Worm (Caenorhabditis elegans) whole organism, young adult: ENCODE data around the gene C41H7.2.

Experiments
- C06A6.2 ChIP-seq: fragments of 200-800 bp; sonication (Bioruptor generic); conservative IDR thresholded peaks from 2 replicates; pipeline ENCODE4 v1.3.6; 2022; ENCODE audit warnings: missing genetic modification characterization, missing compliant biosample characterization
- C17E4.6 ChIP-seq: fragments of 200-800 bp; sonication (Bioruptor generic); IDR thresholded peaks from 2 replicates; pipeline ENCODE4 v1.3.6; 2022; ENCODE audit warnings: missing genetic modification reagents, missing genetic modification characterization, missing compliant biosample characterization
- D2030.7 ChIP-seq: fragments of 200-800 bp; sonication (Bioruptor generic); IDR thresholded peaks from 2 replicates; pipeline ENCODE4 v1.3.6; 2022; ENCODE audit warnings: missing genetic modification reagents, missing genetic modification characterization, missing compliant biosample characterization
- F23B12.7 ChIP-seq: sonication (generic microtip); optimal IDR thresholded peaks from 2 replicates; lab custom pipeline; 2017; ENCODE audit warnings: missing genetic modification characterization, mild to moderate bottlenecking, missing compliant biosample characterization, antibody characterized with exemption, moderate library complexity; ENCODE audit not compliant: insufficient read depth
- F33H1.4 ChIP-seq: fragments of 200-800 bp; sonication (Bioruptor generic); IDR thresholded peaks from 2 replicates; pipeline ENCODE4 v1.3.6; 2022; ENCODE audit warnings: missing genetic modification reagents, missing genetic modification characterization, missing compliant biosample characterization
- F55B11.4 ChIP-seq: sonication (generic microtip); optimal IDR thresholded peaks from 2 replicates; lab custom pipeline; 2016; ENCODE audit warnings: missing compliant biosample characterization, missing genetic modification characterization, borderline replicate concordance; ENCODE audit not compliant: insufficient read depth
- F57A8.1 ChIP-seq: fragments of 200-800 bp; sonication (Bioruptor generic); optimal IDR thresholded peaks from 2 replicates; lab custom pipeline; 2018; ENCODE audit warnings: mild to moderate bottlenecking, missing genetic modification characterization, moderate library complexity, missing compliant biosample characterization
- F57C9.4 ChIP-seq: sonication (generic microtip); optimal IDR thresholded peaks from 2 replicates; lab custom pipeline; 2017; ENCODE audit warnings: mild to moderate bottlenecking, missing genetic modification characterization, missing compliant biosample characterization
- K11D2.4 ChIP-seq: fragments of 200-800 bp; sonication (Bioruptor generic); IDR thresholded peaks from 2 replicates; pipeline ENCODE4 v1.3.6; 2022; ENCODE audit warnings: missing genetic modification reagents, missing genetic modification characterization, missing compliant biosample characterization
- Y53G8AR.9 ChIP-seq: fragments of 200-800 bp; sonication (Bioruptor generic); conservative IDR thresholded peaks from 2 replicates; pipeline ENCODE4 v1.3.6; 2022; ENCODE audit warnings: missing genetic modification reagents, missing genetic modification characterization, missing compliant biosample characterization
- Y95B8A.8 ChIP-seq: fragments of 200-800 bp; sonication (Bioruptor generic); IDR thresholded peaks from 2 replicates; pipeline ENCODE4 v1.3.6; 2022; ENCODE audit warnings: missing genetic modification reagents, missing genetic modification characterization, missing compliant biosample characterization
- akir-1 ChIP-seq: fragments of 200-800 bp; sonication (Bioruptor generic); optimal IDR thresholded peaks from 2 replicates; lab custom pipeline; 2018; ENCODE audit warnings: mild to moderate bottlenecking, missing genetic modification characterization, moderate library complexity, missing compliant biosample characterization
- aptf-2 ChIP-seq: fragments of 200-800 bp; sonication (Bioruptor generic); conservative IDR thresholded peaks from 2 replicates; pipeline ENCODE4 v1.3.6; 2022; ENCODE audit warnings: missing genetic modification reagents, missing genetic modification characterization, missing compliant biosample characterization
- attf-5 ChIP-seq: fragments of 200-800 bp; sonication (Bioruptor generic); optimal IDR thresholded peaks from 2 replicates; lab custom pipeline; 2018; ENCODE audit warnings: mild to moderate bottlenecking, missing genetic modification characterization, missing compliant biosample characterization
- attf-6 ChIP-seq: fragments of 200-800 bp; sonication (Bioruptor generic); IDR thresholded peaks from 2 replicates; pipeline ENCODE4 v1.3.6; 2022; ENCODE audit warnings: missing genetic modification reagents, missing genetic modification characterization, missing compliant biosample characterization
- bed-2 ChIP-seq: fragments of 200-800 bp; sonication (Bioruptor generic); IDR thresholded peaks from 2 replicates; pipeline ENCODE4 v1.3.6; 2022; ENCODE audit warnings: missing genetic modification reagents, missing genetic modification characterization, missing compliant biosample characterization
- cebp-2 ChIP-seq: fragments of 200-800 bp; sonication (Bioruptor generic); IDR thresholded peaks from 2 replicates; pipeline ENCODE4 v1.3.6; 2022; ENCODE audit warnings: missing genetic modification characterization, missing compliant biosample characterization
- ceh-100 ChIP-seq: fragments of 200-800 bp; sonication (Bioruptor generic); IDR thresholded peaks from 2 replicates; pipeline ENCODE4 v1.3.6; 2022; ENCODE audit warnings: missing genetic modification reagents, missing genetic modification characterization, missing compliant biosample characterization
- ceh-79 ChIP-seq: sonication (generic microtip); optimal IDR thresholded peaks from 2 replicates; lab custom pipeline; 2017; ENCODE audit warnings: mild to moderate bottlenecking, missing genetic modification characterization, missing compliant biosample characterization
- ceh-91 ChIP-seq: fragments of 200-800 bp; sonication (Bioruptor generic); IDR thresholded peaks from 2 replicates; pipeline ENCODE4 v1.3.6; 2022; ENCODE audit warnings: missing genetic modification reagents, missing genetic modification characterization, missing compliant biosample characterization
- die-1 ChIP-seq: sonication (generic microtip); optimal IDR thresholded peaks from 2 replicates; lab custom pipeline; 2016; ENCODE audit warnings: missing genotype, mild to moderate bottlenecking, missing genetic modification characterization, missing compliant biosample characterization
- dox-1 ChIP-seq: fragments of 200-800 bp; sonication (Bioruptor generic); IDR thresholded peaks from 2 replicates; pipeline ENCODE4 v1.3.6; 2022; ENCODE audit warnings: missing genetic modification reagents, missing genetic modification characterization, missing compliant biosample characterization
- egrh-3 ChIP-seq: fragments of 200-800 bp; sonication (Bioruptor generic); IDR thresholded peaks from 2 replicates; pipeline ENCODE4 v1.3.6; 2022; ENCODE audit warnings: missing genetic modification reagents, missing genetic modification characterization, missing compliant biosample characterization
- ets-4 ChIP-seq: fragments of 200-800 bp; sonication (Bioruptor generic); optimal IDR thresholded peaks from 2 replicates; lab custom pipeline; 2018; ENCODE audit warnings: mild to moderate bottlenecking, missing genetic modification characterization, missing compliant biosample characterization
- fkh-3 ChIP-seq: sonication (generic microtip); optimal IDR thresholded peaks from 2 replicates; lab custom pipeline; 2016; ENCODE audit warnings: mild to moderate bottlenecking, missing genetic modification characterization, missing compliant biosample characterization
- hlh-12 ChIP-seq: sonication (generic microtip); optimal IDR thresholded peaks from 2 replicates; lab custom pipeline; 2016; ENCODE audit warnings: missing genetic modification characterization, missing compliant biosample characterization
- hlh-26 ChIP-seq: fragments of 200-800 bp; sonication (Bioruptor generic); conservative IDR thresholded peaks from 2 replicates; pipeline ENCODE4 v1.3.6; 2022; ENCODE audit warnings: missing genetic modification reagents, missing genetic modification characterization, missing compliant biosample characterization
- hmg-20 ChIP-seq: fragments of 200-800 bp; sonication (Bioruptor generic); IDR thresholded peaks from 2 replicates; pipeline ENCODE4 v1.3.6; 2022; ENCODE audit warnings: missing genetic modification reagents, missing genetic modification characterization, missing compliant biosample characterization
- lin-40 ChIP-seq: sonication (generic microtip); optimal IDR thresholded peaks from 2 replicates; lab custom pipeline; 2016; ENCODE audit warnings: missing genetic modification characterization, mild to moderate bottlenecking, missing compliant biosample characterization, missing genotype, missing genetic modification reagents
- lsy-27 ChIP-seq: sonication (generic microtip); optimal IDR thresholded peaks from 2 replicates; lab custom pipeline; 2017; ENCODE audit warnings: missing genetic modification characterization, mild to moderate bottlenecking, missing compliant biosample characterization, antibody characterized with exemption, missing genotype, borderline replicate concordance; ENCODE audit not compliant: insufficient read depth
- madf-3 ChIP-seq: fragments of 200-800 bp; sonication (Bioruptor generic); IDR thresholded peaks from 2 replicates; pipeline ENCODE4 v1.3.6; 2022; ENCODE audit warnings: missing genetic modification reagents, missing genetic modification characterization, missing compliant biosample characterization
- madf-8 ChIP-seq: fragments of 200-800 bp; sonication (Bioruptor generic); conservative IDR thresholded peaks from 2 replicates; pipeline ENCODE4 v1.3.6; 2022; ENCODE audit warnings: missing genetic modification reagents, missing genetic modification characterization, missing compliant biosample characterization
- mcd-1 ChIP-seq: fragments of 200-800 bp; sonication (Bioruptor generic); IDR thresholded peaks from 2 replicates; pipeline ENCODE4 v1.3.6; 2022; ENCODE audit warnings: missing genetic modification reagents, missing genetic modification characterization, missing compliant biosample characterization
- mes-4 ChIP-seq: sonication (generic microtip); optimal IDR thresholded peaks from 2 replicates; lab custom pipeline; 2016; ENCODE audit warnings: missing genotype, missing genetic modification characterization, missing compliant biosample characterization
- mxl-1 ChIP-seq: sonication (generic microtip); optimal IDR thresholded peaks from 2 replicates; lab custom pipeline; 2016; ENCODE audit warnings: missing genetic modification characterization, missing compliant biosample characterization
- nhr-179 ChIP-seq: sonication (generic microtip); optimal IDR thresholded peaks from 2 replicates; lab custom pipeline; 2016; ENCODE audit warnings: mild to moderate bottlenecking, missing genetic modification characterization, missing compliant biosample characterization
- nhr-80 ChIP-seq: sonication (generic microtip); optimal IDR thresholded peaks from 2 replicates; lab custom pipeline; 2016; ENCODE audit warnings: missing genetic modification characterization, missing compliant biosample characterization
- nhr-90 ChIP-seq: sonication (generic microtip); optimal IDR thresholded peaks from 2 replicates; lab custom pipeline; 2016; ENCODE audit warnings: missing genotype, mild to moderate bottlenecking, missing genetic modification characterization, missing compliant biosample characterization
- rcor-1 ChIP-seq: fragments of 200-800 bp; sonication (Bioruptor generic); IDR thresholded peaks from 2 replicates; pipeline ENCODE4 v1.3.6; 2022; ENCODE audit warnings: missing genetic modification reagents, missing genetic modification characterization, missing compliant biosample characterization
- rec-8 ChIP-seq, 2 experiments: sonication (generic microtip); optimal IDR thresholded peaks; 2 replicates each; lab custom pipeline; 2016; ENCODE audit warnings: mild to moderate bottlenecking in 2 of 2, missing genetic modification characterization in 2 of 2, missing genetic modification reagents in 2 of 2, missing genotype in 2 of 2, missing biosample characterization in 1 of 2, missing compliant biosample characterization in 1 of 2, moderate library complexity in 1 of 2
- snpc-4 ChIP-seq, 5 experiments: fragments of 150-350 bp in 1 of 5; sonication (generic microtip) in 4 of 5; optimal IDR thresholded peaks; 2 replicates each; lab custom pipeline; 2014 to 2018; ENCODE audit warnings: missing genetic modification characterization in 5 of 5, missing biosample characterization in 3 of 5, antibody characterized with exemption in 2 of 5, mild to moderate bottlenecking in 2 of 5, missing compliant biosample characterization in 2 of 5, missing genotype in 2 of 5, moderate library complexity in 2 of 5, missing genetic modification reagents in 1 of 5
- somi-1 ChIP-seq: fragments of 200-800 bp; sonication (Bioruptor generic); optimal IDR thresholded peaks from 2 replicates; lab custom pipeline; 2018; ENCODE audit warnings: mild to moderate bottlenecking, missing genetic modification characterization, missing compliant biosample characterization
- sptf-2 ChIP-seq: fragments of 200-800 bp; sonication (Bioruptor generic); optimal IDR thresholded peaks from 2 replicates; lab custom pipeline; 2018; ENCODE audit warnings: mild to moderate bottlenecking, missing genetic modification characterization, missing compliant biosample characterization
- tbp1 ChIP-seq: fragments of 200-800 bp; sonication (Bioruptor generic); optimal IDR thresholded peaks from 2 replicates; lab custom pipeline; 2018; ENCODE audit warnings: mild to moderate bottlenecking, missing genetic modification characterization, missing compliant biosample characterization
- ztf-18 ChIP-seq: sonication (generic microtip); optimal IDR thresholded peaks from 2 replicates; lab custom pipeline; 2016; ENCODE audit warnings: missing genotype, mild to moderate bottlenecking, missing genetic modification characterization, missing compliant biosample characterization
- ztf-25 ChIP-seq: fragments of 200-800 bp; sonication (Bioruptor generic); IDR thresholded peaks from 2 replicates; pipeline ENCODE4 v1.3.6; 2022; ENCODE audit warnings: missing genetic modification reagents, missing genetic modification characterization, missing compliant biosample characterization
- ztf-3 ChIP-seq: fragments of 200-800 bp; sonication (Bioruptor generic); optimal IDR thresholded peaks from 2 replicates; lab custom pipeline; 2018; ENCODE audit warnings: mild to moderate bottlenecking, missing genetic modification characterization, missing compliant biosample characterization

The C41H7.2 gene

ce11 chrII:2973940-2974402 lies 40.6 kb upstream of the C41H7.2 start (continued):
- peak; percentile 74 for TF ChIP-seq attf-5 (GFP tag; lab: Kevin White, UChicago)
- TF ChIP-seq cebp-2 (GFP tag; lab: Robert Waterston, UW), result peak; percentile 78; the same call in 1 of the 2 replicates
- peak; percentile 4 for TF ChIP-seq sptf-2 (GFP tag; lab: Kevin White, UChicago)
- TF ChIP-seq attf-6 (GFP tag; lab: Robert Waterston, UW), result peak; percentile 49; the same call in 1 of the 2 replicates
- TF ChIP-seq mcd-1 (GFP tag; lab: Robert Waterston, UW), result peak; percentile 95
- TF ChIP-seq F23B12.7 (tag; lab: Kevin White, UChicago), result no peak
- TF ChIP-seq ceh-79 (tag; lab: Kevin White, UChicago), result peak; percentile 35
- no peak for TF ChIP-seq hlh-12
- no peak for TF ChIP-seq mes-4 (tag; lab: Kevin White, UChicago)
- TF ChIP-seq C17E4.6 (GFP tag; lab: Robert Waterston, UW), result peak; percentile 17; the same call in 1 of the 2 replicates
- TF ChIP-seq ztf-3 (GFP tag; lab: Kevin White, UChicago), result peak; percentile 88
- 0 out of 2 replicates have a peak, but pooled peaks have one; percentile 42 for TF ChIP-seq bed-2 (GFP tag; lab: Robert Waterston, UW)
- TF ChIP-seq ztf-25, result no peak
- no peak for TF ChIP-seq rec-8 (tag; optimal IDR thresholded peaks at IDR 0.05; lab: Kevin White, UChicago)
- TF ChIP-seq lin-40 (tag; lab: Kevin White, UChicago), result peak; percentile 92
- TF ChIP-seq die-1 (tag; lab: Kevin White, UChicago), result no peak
- TF ChIP-seq madf-3 (GFP tag; lab: Robert Waterston, UW), result peak; percentile 83; the same call in 1 of the 2 replicates
- no peak for TF ChIP-seq lsy-27 (tag; lab: Kevin White, UChicago)
- TF ChIP-seq ets-4 (GFP tag; lab: Kevin White, UChicago), result peak; percentile 43
- TF ChIP-seq nhr-179 (tag; lab: Kevin White, UChicago), result no peak
- TF ChIP-seq egrh-3 (GFP tag; lab: Robert Waterston, UW), result peak; percentile 100
- no peak for TF ChIP-seq D2030.7 (GFP tag; lab: Robert Waterston, UW)
- no peak for TF ChIP-seq F57A8.1
- TF ChIP-seq aptf-2 (GFP tag; lab: Robert Waterston, UW), result 0 out of 2 replicates have a peak, but pooled peaks have one; percentile 50
- TF ChIP-seq nhr-80 (tag; lab: Kevin White, UChicago), result peak; percentile 23
- TF ChIP-seq somi-1 (GFP tag; lab: Kevin White, UChicago), result peak; percentile 96
- no peak for TF ChIP-seq nhr-90
- no peak for TF ChIP-seq F55B11.4 (tag; lab: Kevin White, UChicago)
- TF ChIP-seq Y53G8AR.9 (GFP tag; lab: Robert Waterston, UW), result peak; percentile 85
- no peak for TF ChIP-seq hlh-26 (GFP tag; lab: Robert Waterston, UW)
- TF ChIP-seq fkh-3, result no peak
- TF ChIP-seq akir-1 (GFP tag; lab: Kevin White, UChicago), result peak; percentile 73
- TF ChIP-seq rcor-1, result peak; percentile 62; the same call in 1 of the 2 replicates
- TF ChIP-seq hmg-20, result peak; percentile 54; the same call in 1 of the 2 replicates
- TF ChIP-seq Y95B8A.8, result peak; percentile 85
- TF ChIP-seq mxl-1 (tag; lab: Kevin White, UChicago), result no peak
- peak; percentile 91 for TF ChIP-seq dox-1
- TF ChIP-seq snpc-4 (GFP tag; optimal IDR thresholded peaks at IDR 0.05; lab: Kevin White, UChicago), result no peak
- TF ChIP-seq snpc-4 (tag; optimal IDR thresholded peaks at IDR 0.05; lab: Kevin White, UChicago), result peak in 2 of 4 experiments; percentile 22 to 54
- no peak for TF ChIP-seq madf-8 (GFP tag; lab: Robert Waterston, UW)
- TF ChIP-seq K11D2.4 (GFP tag; lab: Robert Waterston, UW), result peak; percentile 97
- TF ChIP-seq ceh-91 (GFP tag; lab: Robert Waterston, UW), result no peak
- TF ChIP-seq ceh-100 (GFP tag; lab: Robert Waterston, UW), result peak; percentile 86
- TF ChIP-seq tbp1 (GFP tag; lab: Kevin White, UChicago), result peak; percentile 65
- peak; percentile 73 for TF ChIP-seq F57C9.4
- no peak; the same call in 1 of the 2 replicates for TF ChIP-seq F33H1.4
- TF ChIP-seq C06A6.2, result peak; percentile 95
- TF ChIP-seq ztf-18, result no peak
